Fruit fly (Drosophila melanogaster): ENCODE data around the gene CTCF.

- TF ChIP-seq CG15336 (GFP tag; IDR thresholded peaks at IDR 0.05) (peak; percentile 57), fd59A (GFP tag; optimal IDR thresholded peaks at IDR 0.05) (no peak), CG8632 (GFP tag; optimal IDR thresholded peaks at IDR 0.05) (peak; percentile 56), CG8319 (GFP tag; optimal IDR thresholded peaks at IDR 0.05) (peak; percentile 96), CG32006 (GFP tag; optimal IDR thresholded peaks at IDR 0.05) (peak; percentile 43), Hr39 (GFP tag; optimal IDR thresholded peaks at IDR 0.05) (peak; percentile 39), CG11762 (GFP tag; optimal IDR thresholded peaks at IDR 0.05; ENCODE audit: insufficient read depth) (no peak), dac (GFP tag; optimal IDR thresholded peaks at IDR 0.05) (no peak), CG6854 (GFP tag; optimal IDR thresholded peaks at IDR 0.05) (no peak), Sox14 (GFP tag; optimal IDR thresholded peaks at IDR 0.05) (peak; percentile 20), CG6276 (GFP tag; optimal IDR thresholded peaks at IDR 0.05) (no peak), CG4318 (GFP tag; optimal IDR thresholded peaks at IDR 0.05) (no peak), CG7368 (GFP tag; optimal IDR thresholded peaks at IDR 0.05) (no peak), CG6163 (GFP tag; IDR thresholded peaks at IDR 0.05) (peak; percentile 56; the same call in 2 of the 3 replicates)
Observed at dm6 chr3L:7360324-7360852, 3.9 kb upstream of the CTCF start, which contains the start of gene Sec63.
